Fruit fly (Drosophila melanogaster) Kc167 (cell line): ENCODE results near the gene tj.

Source experiments
- Sin3A ChIP-seq: fragments of >200 bp; optimal IDR thresholded peaks from 2 replicates; lab custom pipeline; 2018; ENCODE audit warnings: missing external identifiers
- h ChIP-seq: fragments of >200 bp; optimal IDR thresholded peaks from 3 replicates; lab custom pipeline; 2018; ENCODE audit warnings: missing external identifiers
- insv ChIP-seq: fragments of >200 bp; optimal IDR thresholded peaks from 3 replicates; lab custom pipeline; 2018; ENCODE audit warnings: missing external identifiers
- psq ChIP-seq: fragments of >200 bp; optimal IDR thresholded peaks from 2 replicates; lab custom pipeline; 2017; ENCODE audit warnings: missing external identifiers

dm6 chr2L:19489997-19490461 lies 26.0 kb downstream of the tj start, which contains the start of the genes CG10194 and CG18094:
- no peak for TF ChIP-seq Sin3A (lab: Kevin White, UChicago)
- no peak for TF ChIP-seq h (lab: Kevin White, UChicago)
- TF ChIP-seq psq: no peak
- TF ChIP-seq insv (lab: Kevin White, UChicago): no peak
